Worm (Caenorhabditis elegans): ENCODE measurements around the gene mrpl-18.

mrpl-18 gene

DNA sequence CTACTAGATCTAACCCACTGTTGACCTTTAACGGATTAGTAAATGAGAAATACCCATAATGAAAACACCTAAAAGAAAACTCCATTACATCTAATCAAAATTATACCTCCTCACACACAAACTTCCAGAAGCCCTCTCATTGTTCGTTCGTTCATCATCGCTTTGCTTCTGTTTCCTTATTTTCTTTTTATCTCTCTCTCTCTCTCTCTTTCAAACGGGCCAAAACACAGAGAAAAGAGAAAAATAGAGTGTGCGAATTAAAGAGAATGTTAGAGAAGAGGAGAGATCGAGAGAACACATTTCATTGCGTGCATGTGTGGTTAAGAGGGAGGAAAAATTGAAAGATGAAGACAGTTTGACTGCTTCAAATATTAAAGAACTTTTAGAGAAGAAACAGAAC, 20.5 kb upstream of the mrpl-18 start (continued):
- TF ChIP-seq nhr-20 (tag; optimal IDR thresholded peaks at IDR 0.05): peak; percentile 40
- TF ChIP-seq swsn-7 (tag; optimal IDR thresholded peaks at IDR 0.05): peak; percentile 57
- peak; percentile 76 for TF ChIP-seq fos-1 (tag; optimal IDR thresholded peaks at IDR 0.05)
- TF ChIP-seq alr-1 (tag; optimal IDR thresholded peaks at IDR 0.05; ENCODE audit: borderline replicate concordance): no peak
- TF ChIP-seq fkh-8 (tag; optimal IDR thresholded peaks at IDR 0.05): peak; percentile 16

DNA sequence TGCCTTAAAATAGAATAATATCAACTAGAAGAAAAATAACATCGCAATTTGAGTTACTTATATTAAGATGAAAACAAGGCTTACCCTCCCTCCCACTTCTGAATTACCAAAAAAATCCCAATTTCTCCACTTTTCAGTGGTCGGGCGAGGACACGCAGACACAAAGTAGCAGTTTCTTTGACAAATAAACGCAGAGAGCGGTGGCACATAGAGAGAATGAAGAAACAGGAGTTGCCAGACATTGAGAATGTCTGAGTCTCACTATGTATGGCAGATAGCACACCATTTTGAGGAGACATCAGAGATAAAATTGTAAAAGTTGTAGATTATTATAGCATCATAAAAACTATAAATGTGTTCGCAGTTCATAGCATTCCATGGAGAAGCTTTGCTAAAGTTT, 19.6 kb upstream of the mrpl-18 start:
- peak; percentile 84 for TF ChIP-seq lin-14 (GFP tag; optimal IDR thresholded peaks at IDR 0.05)
- peak; percentile 48 for TF ChIP-seq nhr-77 (tag; optimal IDR thresholded peaks at IDR 0.05)
- no peak for TF ChIP-seq aha-1 (tag; optimal IDR thresholded peaks at IDR 0.05)
- peak; percentile 77 for TF ChIP-seq swsn-7 (tag; optimal IDR thresholded peaks at IDR 0.05)
- TF ChIP-seq nhr-85 (tag): peak; percentile 82
- TF ChIP-seq lir-3 (tag; optimal IDR thresholded peaks at IDR 0.05; ENCODE audit: poor library complexity): peak; percentile 58
- peak in 1 of 6 experiments; percentile 30 for TF ChIP-seq elt-3 (tag; optimal IDR thresholded peaks at IDR 0.05)
- TF ChIP-seq rnt-1 (tag; optimal IDR thresholded peaks at IDR 0.05): peak; percentile 71
- no peak for TF ChIP-seq dsc-1 (tag; optimal IDR thresholded peaks at IDR 0.05)
- peak; percentile 32 to 54 for TF ChIP-seq lin-35 (GFP tag; optimal IDR thresholded peaks at IDR 0.05)
- TF ChIP-seq jun-1 (tag; optimal IDR thresholded peaks at IDR 0.05): peak; percentile 65
- no peak for TF ChIP-seq C34B4.2 (tag; optimal IDR thresholded peaks at IDR 0.05)
- TF ChIP-seq fkh-8 (tag; optimal IDR thresholded peaks at IDR 0.05): peak; percentile 36
- peak; percentile 57 for TF ChIP-seq lin-13 (GFP tag; optimal IDR thresholded peaks at IDR 0.05)
- no peak for TF ChIP-seq ceh-88 (GFP tag; IDR thresholded peaks at IDR 0.05)
- TF ChIP-seq vab-15 (tag; optimal IDR thresholded peaks at IDR 0.05): no peak
- peak in 2 of 3 experiments; percentile 33 to 36 for TF ChIP-seq dpl-1 (GFP tag; optimal IDR thresholded peaks at IDR 0.05)
- TF ChIP-seq tbx-2 (tag; optimal IDR thresholded peaks at IDR 0.05): peak; percentile 50
- no peak for TF ChIP-seq nhr-84 (tag; optimal IDR thresholded peaks at IDR 0.05)
- TF ChIP-seq unc-86 (tag; optimal IDR thresholded peaks at IDR 0.05): peak; percentile 46
- TF ChIP-seq sptf-1 (tag; optimal IDR thresholded peaks at IDR 0.05): no peak
- TF ChIP-seq mab-9 (GFP tag; IDR thresholded peaks at IDR 0.05): no peak
- peak; percentile 53 for TF ChIP-seq nhr-20 (tag; optimal IDR thresholded peaks at IDR 0.05)
- peak; percentile 78 for TF ChIP-seq mep-1 (tag; optimal IDR thresholded peaks at IDR 0.05)
- no peak for TF ChIP-seq egl-13 (tag; optimal IDR thresholded peaks at IDR 0.05)
- TF ChIP-seq ceh-8 (GFP tag; optimal IDR thresholded peaks at IDR 0.05): no peak
- peak; percentile 56 for TF ChIP-seq fos-1 (tag; optimal IDR thresholded peaks at IDR 0.05)
- TF ChIP-seq lsy-2 (tag; optimal IDR thresholded peaks at IDR 0.05): peak; percentile 73 to 84
- TF ChIP-seq blmp-1 (tag; optimal IDR thresholded peaks at IDR 0.05): peak; percentile 62
- peak; percentile 77 for TF ChIP-seq snu-23 (GFP tag; optimal IDR thresholded peaks at IDR 0.05)
- TF ChIP-seq ceh-82 (tag; optimal IDR thresholded peaks at IDR 0.05): peak; percentile 12 to 63 (median 48)
- TF ChIP-seq nhr-76 (tag; optimal IDR thresholded peaks at IDR 0.05): no peak
- TF ChIP-seq mdl-1 (tag; optimal IDR thresholded peaks at IDR 0.05): peak in 1 of 2 experiments; percentile 46
- TF ChIP-seq ets-5 (GFP tag; IDR thresholded peaks at IDR 0.05): no peak
- peak; percentile 52 for TF ChIP-seq nhr-237 (tag; optimal IDR thresholded peaks at IDR 0.05)
- peak; percentile 26; the same call in 1 of the 2 replicates for TF ChIP-seq isw-1 (GFP tag; IDR thresholded peaks at IDR 0.05)
- peak; percentile 10 for TF ChIP-seq ama-1 (optimal IDR thresholded peaks at IDR 0.05)
- no peak for TF ChIP-seq nhr-28 (tag; optimal IDR thresholded peaks at IDR 0.05)
- peak; percentile 22 for TF ChIP-seq elt-2 (tag; optimal IDR thresholded peaks at IDR 0.05)
- TF ChIP-seq fkh-10 (GFP tag; optimal IDR thresholded peaks at IDR 0.05): no peak
- peak; percentile 41 for TF ChIP-seq nhr-11 (tag; optimal IDR thresholded peaks at IDR 0.05)
- TF ChIP-seq nhr-90 (tag; optimal IDR thresholded peaks at IDR 0.05; ENCODE audit: poor library complexity): peak; percentile 14
- peak; percentile 80 for TF ChIP-seq nhr-71 (tag; optimal IDR thresholded peaks at IDR 0.05)
- no peak for TF ChIP-seq zag-1 (tag; optimal IDR thresholded peaks at IDR 0.05)
- TF ChIP-seq nhr-19 (GFP tag; conservative IDR thresholded peaks at IDR 0.05): peak; percentile 45
- peak; percentile 56 for TF ChIP-seq xbp-1 (tag; optimal IDR thresholded peaks at IDR 0.05)
- peak; percentile 52 for TF ChIP-seq skn-1 (tag; optimal IDR thresholded peaks at IDR 0.05)
- TF ChIP-seq efl-1 (optimal IDR thresholded peaks at IDR 0.05): peak; percentile 77 to 95
- peak; percentile 22 to 73 for TF ChIP-seq efl-1 (GFP tag; optimal IDR thresholded peaks at IDR 0.05 in 1 of 2)
- peak; percentile 67 for TF ChIP-seq nhr-47 (tag; optimal IDR thresholded peaks at IDR 0.05)

Data from whole organism, L1 larva.